Fruit fly (Drosophila melanogaster): ENCODE data around the gene elg1.
A peak's percentile ranks its signal among the peaks of the same experiment; 100 is the strongest.

The elg1 gene

DNA sequence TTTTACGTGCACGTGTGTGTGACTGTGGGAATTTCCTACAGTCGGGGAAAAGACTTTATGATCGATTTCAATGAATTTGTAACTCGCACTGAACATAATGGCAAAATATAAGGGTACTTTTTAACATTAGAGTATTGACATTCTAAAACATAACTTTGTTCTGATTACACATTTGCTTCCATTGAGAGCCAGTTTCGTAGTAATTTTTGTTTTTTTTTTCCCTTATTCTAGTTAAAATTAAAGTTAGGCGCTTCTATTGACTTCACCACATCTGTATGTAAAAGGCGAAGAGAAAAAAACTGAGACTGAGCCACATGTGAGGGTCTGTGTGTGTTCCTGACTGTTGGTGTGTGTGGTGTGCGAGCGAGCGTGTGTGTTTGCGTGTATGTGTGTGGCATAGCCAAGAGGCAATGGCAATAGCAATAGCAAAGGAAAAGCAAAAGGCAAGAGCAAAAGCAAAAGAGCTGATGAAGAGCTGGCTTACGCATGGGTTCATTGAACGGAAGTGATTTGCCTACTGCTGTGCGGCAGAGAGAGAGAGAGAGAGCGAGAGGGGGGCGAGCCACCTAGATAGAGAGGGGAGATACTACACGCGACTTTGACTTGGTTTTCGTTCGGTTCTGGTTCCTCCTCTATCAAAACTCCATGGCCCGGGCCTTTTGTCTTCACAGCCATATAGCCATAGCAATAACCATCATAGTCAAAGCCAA lies 30.2 kb downstream of the elg1 start (continued):
- TF ChIP-seq Rx (GFP tag; IDR thresholded peaks at IDR 0.05) (peak; percentile 18; the same call in 1 of the 2 replicates), sqz (GFP tag; optimal IDR thresholded peaks at IDR 0.05) (peak; percentile 89), Jarid2 (GFP tag; optimal IDR thresholded peaks at IDR 0.05) (peak; percentile 11), crp (GFP tag; optimal IDR thresholded peaks at IDR 0.05) (peak in 1 of 2 experiments; percentile 16), CG7786 (GFP tag; optimal IDR thresholded peaks at IDR 0.05) (peak; percentile 84), CG10979 (tag; optimal IDR thresholded peaks at IDR 0.05) (peak; percentile 71), E2f2 (GFP tag; IDR thresholded peaks at IDR 0.05) (peak; percentile 47; the same call in 1 of the 2 replicates), sc (optimal IDR thresholded peaks at IDR 0.05) (no peak), sc (GFP tag; optimal IDR thresholded peaks at IDR 0.05) (peak; percentile 18), MBD-R2 (GFP tag; IDR thresholded peaks at IDR 0.05) (no peak; the same call in 1 of the 2 replicates), ara (GFP tag; IDR thresholded peaks at IDR 0.05) (no peak), CG3281 (GFP tag; optimal IDR thresholded peaks at IDR 0.05) (peak; percentile 87), CG2120 (GFP tag; optimal IDR thresholded peaks at IDR 0.05) (peak; percentile 90), H15 (GFP tag; IDR thresholded peaks at IDR 0.05) (0 out of 3 replicates have a peak, but pooled peaks have one; percentile 21), Doc3 (GFP tag; IDR thresholded peaks at IDR 0.05; ENCODE audit: partially characterized antibody) (no peak), E2f1 (GFP tag; IDR thresholded peaks at IDR 0.05) (peak; percentile 41), CG8765 (GFP tag; IDR thresholded peaks at IDR 0.05) (no peak), CG3163 (GFP tag; optimal IDR thresholded peaks at IDR 0.05) (peak; percentile 88), CG3407 (GFP tag; optimal IDR thresholded peaks at IDR 0.05) (peak; percentile 2), D19A (tag; optimal IDR thresholded peaks at IDR 0.05) (peak; percentile 75), CG8359 (GFP tag; optimal IDR thresholded peaks at IDR 0.05; ENCODE audit: borderline replicate concordance) (no peak), Tbp (GFP tag; optimal IDR thresholded peaks at IDR 0.05) (no peak), gcm2 (GFP tag; optimal IDR thresholded peaks at IDR 0.05) (no peak), CG7271 (tag; optimal IDR thresholded peaks at IDR 0.05) (no peak), CG18599 (GFP tag; optimal IDR thresholded peaks at IDR 0.05) (peak; percentile 91), bbx (GFP tag; IDR thresholded peaks at IDR 0.05; ENCODE audit: partially characterized antibody) (no peak), CG13287 (GFP tag; IDR thresholded peaks at IDR 0.05; ENCODE audit: partially characterized antibody) (peak; percentile 20; the same call in 1 of the 2 replicates), CG1832 (GFP tag; optimal IDR thresholded peaks at IDR 0.05) (peak; percentile 72), CG13624 (GFP tag; optimal IDR thresholded peaks at IDR 0.05) (peak; percentile 76), CG3726 (GFP tag; IDR thresholded peaks at IDR 0.05) (no peak), eyg (GFP tag; optimal IDR thresholded peaks at IDR 0.05) (peak; percentile 62), CG17568 (GFP tag; optimal IDR thresholded peaks at IDR 0.05) (peak; percentile 62), CG6765 (GFP tag; optimal IDR thresholded peaks at IDR 0.05) (peak; percentile 68), Bdp1 (GFP tag; optimal IDR thresholded peaks at IDR 0.05) (peak; percentile 34), CG8388 (GFP tag; optimal IDR thresholded peaks at IDR 0.05) (peak; percentile 60), CG1529 (GFP tag; optimal IDR thresholded peaks at IDR 0.05) (peak; percentile 68), rib (GFP tag; IDR thresholded peaks at IDR 0.05) (0 out of 2 replicates have a peak, but pooled peaks have one; percentile 41), tio (GFP tag; optimal IDR thresholded peaks at IDR 0.05) (peak; percentile 64), sisA (GFP tag; IDR thresholded peaks at IDR 0.05) (peak; percentile 53), Sox100B (GFP tag; optimal IDR thresholded peaks at IDR 0.05) (peak; percentile 74), CG12659 (GFP tag; optimal IDR thresholded peaks at IDR 0.05) (peak; percentile 77), BtbVII (GFP tag; optimal IDR thresholded peaks at IDR 0.05) (peak; percentile 80), CG4820 (GFP tag; optimal IDR thresholded peaks at IDR 0.05) (peak; percentile 51), twi (tag; optimal IDR thresholded peaks at IDR 0.05) (peak; percentile 62), corto (GFP tag; optimal IDR thresholded peaks at IDR 0.05) (no peak), org-1 (GFP tag; optimal IDR thresholded peaks at IDR 0.05) (peak; percentile 57), CG9876 (GFP tag; optimal IDR thresholded peaks at IDR 0.05) (no peak), CG12769 (tag; optimal IDR thresholded peaks at IDR 0.05) (peak; percentile 19)
